Fruit fly (Drosophila melanogaster): ENCODE measurements around the gene CG31465.

Gene CG31465

dm6 chr3R:21862137-21862850, 18.3 kb upstream of the CG31465 start (continued):
- TF ChIP-seq Myb (GFP tag; optimal IDR thresholded peaks at IDR 0.05) (no peak), CG3838 (GFP tag; optimal IDR thresholded peaks at IDR 0.05) (no peak), H2.0 (GFP tag; IDR thresholded peaks at IDR 0.05) (peak; percentile 71), Side (GFP tag; optimal IDR thresholded peaks at IDR 0.05) (peak; percentile 36), fd102C (GFP tag; optimal IDR thresholded peaks at IDR 0.05) (peak; percentile 39), Mrtf (GFP tag; IDR thresholded peaks at IDR 0.05) (no peak; the same call in 2 of the 3 replicates), Ptx1 (GFP tag; IDR thresholded peaks at IDR 0.05) (peak; percentile 72), ATbp (GFP tag; optimal IDR thresholded peaks at IDR 0.05) (peak; percentile 96), Dad (GFP tag; optimal IDR thresholded peaks at IDR 0.05) (no peak), gcm2 (GFP tag; optimal IDR thresholded peaks at IDR 0.05) (no peak), CG2199 (GFP tag; IDR thresholded peaks at IDR 0.05) (peak; percentile 47; the same call in 2 of the 3 replicates), tio (GFP tag; optimal IDR thresholded peaks at IDR 0.05) (peak; percentile 54), D19B (GFP tag; optimal IDR thresholded peaks at IDR 0.05) (no peak), B-H2 (GFP tag; optimal IDR thresholded peaks at IDR 0.05) (no peak), MBD-R2 (GFP tag; IDR thresholded peaks at IDR 0.05) (no peak), salm (tag; optimal IDR thresholded peaks at IDR 0.05) (peak; percentile 86), CG1529 (GFP tag; optimal IDR thresholded peaks at IDR 0.05) (peak; percentile 86), chif (GFP tag; optimal IDR thresholded peaks at IDR 0.05) (peak in 1 of 2 experiments; percentile 81), Trl (optimal IDR thresholded peaks at IDR 0.05) (no peak), Trl (GFP tag; optimal IDR thresholded peaks at IDR 0.05) (peak; percentile 58), Dll (GFP tag; IDR thresholded peaks at IDR 0.05; ENCODE audit: partially characterized antibody) (no peak), org-1 (GFP tag; optimal IDR thresholded peaks at IDR 0.05) (peak; percentile 87), ken (GFP tag; IDR thresholded peaks at IDR 0.05) (peak; percentile 86), sim (GFP tag; IDR thresholded peaks at IDR 0.05) (peak; percentile 59; the same call in 1 of the 2 replicates), CG11398 (GFP tag; optimal IDR thresholded peaks at IDR 0.05) (no peak), CG11723 (GFP tag; optimal IDR thresholded peaks at IDR 0.05) (peak; percentile 79), h (optimal IDR thresholded peaks at IDR 0.05) (no peak), bigmax (GFP tag; optimal IDR thresholded peaks at IDR 0.05) (no peak), CG8944 (GFP tag; optimal IDR thresholded peaks at IDR 0.05) (peak; percentile 39), CTCF (GFP tag; optimal IDR thresholded peaks at IDR 0.05) (peak; percentile 19), CG10959 (GFP tag; IDR thresholded peaks at IDR 0.05) (peak; percentile 54), CG4854 (GFP tag; optimal IDR thresholded peaks at IDR 0.05) (peak; percentile 53), vfl (GFP tag; optimal IDR thresholded peaks at IDR 0.05) (peak; percentile 0), crc (GFP tag; optimal IDR thresholded peaks at IDR 0.05) (no peak), otp (GFP tag; IDR thresholded peaks at IDR 0.05) (peak; percentile 75; the same call in 2 of the 3 replicates), nmo (GFP tag; optimal IDR thresholded peaks at IDR 0.05) (peak; percentile 82), prd (optimal IDR thresholded peaks at IDR 0.05) (no peak), prd (GFP tag; IDR thresholded peaks at IDR 0.05) (peak; percentile 77), NC2α (GFP tag; optimal IDR thresholded peaks at IDR 0.05) (no peak), fd96Cb (tag; optimal IDR thresholded peaks at IDR 0.05) (peak; percentile 75), CG14710 (tag; optimal IDR thresholded peaks at IDR 0.05) (peak; percentile 68), HLHmδ (GFP tag; optimal IDR thresholded peaks at IDR 0.05) (no peak), Med (GFP tag) (peak; percentile 58), Camta (GFP tag; optimal IDR thresholded peaks at IDR 0.05) (peak; percentile 59), CG30403 (GFP tag; optimal IDR thresholded peaks at IDR 0.05) (peak; percentile 90), Gsc (GFP tag; IDR thresholded peaks at IDR 0.05) (no peak), knrl (GFP tag; IDR thresholded peaks at IDR 0.05; ENCODE audit: partially characterized antibody) (no peak), CG12942 (GFP tag; optimal IDR thresholded peaks at IDR 0.05) (peak; percentile 69), dati (GFP tag; IDR thresholded peaks at IDR 0.05) (peak; percentile 59; the same call in 1 of the 2 replicates), phol (tag; optimal IDR thresholded peaks at IDR 0.05) (peak; percentile 85), ind (GFP tag; optimal IDR thresholded peaks at IDR 0.05) (peak; percentile 39), Ada2b (GFP tag; IDR thresholded peaks at IDR 0.05) (peak; percentile 22; the same call in 1 of the 2 replicates)
